Fruit fly (Drosophila melanogaster) whole organism, wandering third instar larva: Measurements from ENCODE around the gene Ada2a.
A peak's percentile ranks its signal among the peaks of the same experiment; 100 is the strongest.

ENCODE experiments used
- Hnf4 ChIP-seq: fragments of 200-800 bp; sonication (Bioruptor generic); optimal IDR thresholded peaks from 2 replicates; lab custom pipeline; 2016; ENCODE audit warnings: missing biosample characterization, mild to moderate bottlenecking, missing genetic modification characterization
- Hr78 ChIP-seq: fragments of >200 bp; optimal IDR thresholded peaks from 2 replicates; lab custom pipeline; 2017; ENCODE audit warnings: missing biosample characterization, missing genetic modification characterization
- Myc ChIP-seq: fragments of >200 bp; optimal IDR thresholded peaks from 2 replicates; lab custom pipeline; 2017
- h ChIP-seq: fragments of 200-800 bp; sonication (Bioruptor generic); optimal IDR thresholded peaks from 3 replicates; lab custom pipeline; 2016; ENCODE audit warnings: missing biosample characterization, mild to moderate bottlenecking, missing genetic modification characterization
- lola ChIP-seq: fragments of >200 bp; optimal IDR thresholded peaks from 2 replicates; lab custom pipeline; 2017; ENCODE audit warnings: missing biosample characterization, missing genetic modification characterization
- pan ChIP-seq: fragments of >200 bp; optimal IDR thresholded peaks from 2 replicates; lab custom pipeline; 2017

dm6 chr3R:18242089-18242955, 13.0 kb downstream of the Ada2a start, which contains the start of the genes CG7156 and 14-3-3epsilon:
- TF ChIP-seq Hnf4 (GFP tag; lab: Kevin White, UChicago) (no peak), Hr78 (GFP tag; lab: Kevin White, UChicago) (no peak), lola (GFP tag; lab: Kevin White, UChicago) (no peak), h (GFP tag; lab: Kevin White, UChicago) (peak; percentile 29), Myc (peak; percentile 70), pan (lab: Kevin White, UChicago) (no peak)
